Worm (Caenorhabditis elegans): ENCODE results near the gene F31F6.2.

F31F6.2 gene

ce11 chrX:14841030-14841429 lies 30.6 kb downstream of the F31F6.2 start:
- TF ChIP-seq ref-2 (tag; optimal IDR thresholded peaks at IDR 0.05), result peak; percentile 68
- TF ChIP-seq ceh-48 (tag; optimal IDR thresholded peaks at IDR 0.05), result no peak
- TF ChIP-seq lim-6 (tag; optimal IDR thresholded peaks at IDR 0.05), result peak; percentile 41
- no peak for TF ChIP-seq hlh-6 (tag; optimal IDR thresholded peaks at IDR 0.05)
- TF ChIP-seq F13H6.1 (tag; optimal IDR thresholded peaks at IDR 0.05), result peak; percentile 14
- TF ChIP-seq ceh-6 (GFP tag; optimal IDR thresholded peaks at IDR 0.05), result no peak
- no peak for TF ChIP-seq ztf-16 (tag; optimal IDR thresholded peaks at IDR 0.05)
- TF ChIP-seq K02D7.2 (tag; optimal IDR thresholded peaks at IDR 0.05), result no peak
- TF ChIP-seq ama-1 (optimal IDR thresholded peaks at IDR 0.05), result no peak
- no peak for TF ChIP-seq fax-1 (tag; optimal IDR thresholded peaks at IDR 0.05)
- no peak for TF ChIP-seq ceh-30 (tag; optimal IDR thresholded peaks at IDR 0.05)
- TF ChIP-seq lin-11 (tag; optimal IDR thresholded peaks at IDR 0.05), result no peak
- TF ChIP-seq pat-9 (tag; optimal IDR thresholded peaks at IDR 0.05), result no peak
- TF ChIP-seq unc-55 (GFP tag; optimal IDR thresholded peaks at IDR 0.05), result peak; percentile 41
- peak; percentile 21 for TF ChIP-seq fkh-6 (tag; optimal IDR thresholded peaks at IDR 0.05)
- no peak for TF ChIP-seq Y22D7AL.16 (tag; optimal IDR thresholded peaks at IDR 0.05)
- no peak for TF ChIP-seq madf-2 (tag; optimal IDR thresholded peaks at IDR 0.05)
- peak; percentile 29 for TF ChIP-seq dmd-4 (tag; optimal IDR thresholded peaks at IDR 0.05; ENCODE audit: borderline replicate concordance)
- TF ChIP-seq T23F11.4 (GFP tag; optimal IDR thresholded peaks at IDR 0.05), result no peak
- TF ChIP-seq unc-42 (tag; optimal IDR thresholded peaks at IDR 0.05), result peak; percentile 93
- TF ChIP-seq hlh-13 (GFP tag; optimal IDR thresholded peaks at IDR 0.05), result no peak
- TF ChIP-seq C38D4.7 (GFP tag; optimal IDR thresholded peaks at IDR 0.05), result no peak
- no peak for TF ChIP-seq ceh-22 (tag; optimal IDR thresholded peaks at IDR 0.05)
- TF ChIP-seq nfya-1 (tag; optimal IDR thresholded peaks at IDR 0.05), result peak; percentile 90
- TF ChIP-seq odd-2 (tag; optimal IDR thresholded peaks at IDR 0.05), result no peak
- peak; percentile 74 for TF ChIP-seq rnt-1 (tag; optimal IDR thresholded peaks at IDR 0.05)
- TF ChIP-seq sox-4 (tag; optimal IDR thresholded peaks at IDR 0.05), result no peak
- peak; percentile 56 for TF ChIP-seq ceh-34 (tag; optimal IDR thresholded peaks at IDR 0.05)
- TF ChIP-seq hlh-15 (tag; optimal IDR thresholded peaks at IDR 0.05), result no peak
- no peak for TF ChIP-seq elt-4 (tag; optimal IDR thresholded peaks at IDR 0.05)
- no peak for TF ChIP-seq ahr-1 (tag; optimal IDR thresholded peaks at IDR 0.05)
- TF ChIP-seq ttx-3 (tag; optimal IDR thresholded peaks at IDR 0.05), result no peak
- no peak for TF ChIP-seq nhr-11 (tag; optimal IDR thresholded peaks at IDR 0.05)
- peak; percentile 64 for TF ChIP-seq elt-2 (tag; optimal IDR thresholded peaks at IDR 0.05)
- no peak for TF ChIP-seq eyg-1 (tag; optimal IDR thresholded peaks at IDR 0.05)
- no peak for TF ChIP-seq ceh-24 (tag; optimal IDR thresholded peaks at IDR 0.05)
- no peak for TF ChIP-seq K09A11.1 (tag; optimal IDR thresholded peaks at IDR 0.05; ENCODE audit: insufficient read depth)
- TF ChIP-seq pha-4 (tag; optimal IDR thresholded peaks at IDR 0.05), result no peak
- TF ChIP-seq mec-3 (tag; optimal IDR thresholded peaks at IDR 0.05; ENCODE audit: borderline replicate concordance), result no peak
- TF ChIP-seq pag-3 (tag; optimal IDR thresholded peaks at IDR 0.05; ENCODE audit: borderline replicate concordance), result peak; percentile 58
- TF ChIP-seq zip-5 (tag; optimal IDR thresholded peaks at IDR 0.05), result no peak
- no peak for TF ChIP-seq tbx-7 (tag; optimal IDR thresholded peaks at IDR 0.05)
- TF ChIP-seq fkh-10 (GFP tag; optimal IDR thresholded peaks at IDR 0.05), result no peak
- peak; percentile 82 for TF ChIP-seq hlh-30 (tag; optimal IDR thresholded peaks at IDR 0.05; ENCODE audit: insufficient read depth)
- TF ChIP-seq pha-2 (tag; optimal IDR thresholded peaks at IDR 0.05), result peak; percentile 46
- TF ChIP-seq pax-1 (tag; optimal IDR thresholded peaks at IDR 0.05), result no peak
- no peak for TF ChIP-seq npax-4 (tag; optimal IDR thresholded peaks at IDR 0.05)
- TF ChIP-seq ceh-9 (tag; optimal IDR thresholded peaks at IDR 0.05), result no peak
- TF ChIP-seq tbx-2 (tag; optimal IDR thresholded peaks at IDR 0.05), result peak; percentile 91
- peak; percentile 95 for TF ChIP-seq ceh-18 (tag; optimal IDR thresholded peaks at IDR 0.05)
- TF ChIP-seq nhr-232 (tag; optimal IDR thresholded peaks at IDR 0.05), result no peak
- TF ChIP-seq sdc-2 (tag; optimal IDR thresholded peaks at IDR 0.05), result peak; percentile 79
- no peak for TF ChIP-seq ceh-45 (GFP tag; IDR thresholded peaks at IDR 0.05)
- TF ChIP-seq sox-2 (GFP tag; IDR thresholded peaks at IDR 0.05), result no peak

All from whole organism, late embryonic.